Worm (Caenorhabditis elegans): ENCODE measurements around the gene T09A12.1.

Gene T09A12.1

ce11 chrIV:8244112-8244511 is at the start of gene T09A12.1:
Gene T09A12.1, plus strand, starts transcription at chrIV:8244412.
- no peak for TF ChIP-seq unc-62 (GFP tag; optimal IDR thresholded peaks at IDR 0.05)

ce11 chrIV:8198851-8199250 is 45.4 kb upstream of the T09A12.1 start, which contains the start of gene wsp-1:
Gene wsp-1, minus strand, starts transcription at chrIV:8198951.
- TF ChIP-seq unc-62 (GFP tag; optimal IDR thresholded peaks at IDR 0.05), result no peak

ce11 chrIV:8199274-8199673 is 44.9 kb upstream of the T09A12.1 start:
- TF ChIP-seq unc-62 (GFP tag; optimal IDR thresholded peaks at IDR 0.05), result no peak

ce11 chrIV:8199824-8200223 is 44.4 kb upstream of the T09A12.1 start:
- no peak for TF ChIP-seq unc-62 (GFP tag; optimal IDR thresholded peaks at IDR 0.05)

- no peak for TF ChIP-seq unc-62 (GFP tag; optimal IDR thresholded peaks at IDR 0.05)
Measured at ce11 chrIV:8201133-8201532, 43.1 kb upstream of the T09A12.1 start, which contains the start of gene glrx-22. Gene glrx-22, minus strand, starts transcription at chrIV:8201233.

ce11 chrIV:8203555-8203954 is 40.7 kb upstream of the T09A12.1 start:
- TF ChIP-seq unc-62 (GFP tag; optimal IDR thresholded peaks at IDR 0.05), result no peak

- no peak for TF ChIP-seq unc-62 (GFP tag; optimal IDR thresholded peaks at IDR 0.05)
Measured at ce11 chrIV:8205272-8206098, 38.7 kb upstream of the T09A12.1 start, which contains the start of gene hgrs-1. Gene hgrs-1, minus strand, starts transcription at chrIV:8206048.

- TF ChIP-seq unc-62 (GFP tag; optimal IDR thresholded peaks at IDR 0.05), result no peak
Measured at ce11 chrIV:8206314-8206713, 37.9 kb upstream of the T09A12.1 start, which contains the start of gene svh-1. Gene svh-1, plus strand, starts transcription at chrIV:8206614.

ce11 chrIV:8208855-8209254 is 35.4 kb upstream of the T09A12.1 start:
- no peak for TF ChIP-seq unc-62 (GFP tag; optimal IDR thresholded peaks at IDR 0.05)

ce11 chrIV:8210300-8210699 is 33.9 kb upstream of the T09A12.1 start, which contains the start of gene C07G1.6:
Gene C07G1.6, minus strand, starts transcription at chrIV:8210400.
- TF ChIP-seq unc-62 (GFP tag; optimal IDR thresholded peaks at IDR 0.05), result no peak

ce11 chrIV:8211747-8212146 is 32.5 kb upstream of the T09A12.1 start, which contains the start of gene C07G1.7:
Gene C07G1.7, minus strand, starts transcription at chrIV:8211847.
- no peak for TF ChIP-seq unc-62 (GFP tag; optimal IDR thresholded peaks at IDR 0.05)

- TF ChIP-seq unc-62 (GFP tag; optimal IDR thresholded peaks at IDR 0.05), result no peak
Measured at ce11 chrIV:8219987-8220386, 24.2 kb upstream of the T09A12.1 start, which contains the start of gene ocr-2. Gene ocr-2, minus strand, starts transcription at chrIV:8220087.

ce11 chrIV:8221946-8222345 is 22.3 kb upstream of the T09A12.1 start, which contains the start of gene gpx-6:
Gene gpx-6, plus strand, starts transcription at chrIV:8222202.
- TF ChIP-seq unc-62 (GFP tag; optimal IDR thresholded peaks at IDR 0.05), result no peak

ce11 chrIV:8223055-8223454 is 21.2 kb upstream of the T09A12.1 start:
- TF ChIP-seq unc-62 (GFP tag; optimal IDR thresholded peaks at IDR 0.05), result no peak

ce11 chrIV:8225357-8225756 is 18.9 kb upstream of the T09A12.1 start, which contains the start of gene serp-1.2:
Gene serp-1.2, plus strand, starts transcription at chrIV:8225674.
- no peak for TF ChIP-seq unc-62 (GFP tag; optimal IDR thresholded peaks at IDR 0.05)

ce11 chrIV:8226474-8226873 is 17.7 kb upstream of the T09A12.1 start:
- no peak for TF ChIP-seq unc-62 (GFP tag; optimal IDR thresholded peaks at IDR 0.05)

- TF ChIP-seq unc-62 (GFP tag; optimal IDR thresholded peaks at IDR 0.05), result no peak
Measured at ce11 chrIV:8229523-8229922, 14.7 kb upstream of the T09A12.1 start.

Measured in whole organism, dauer.